Fruit fly (Drosophila melanogaster): ENCODE measurements around the gene CG14322.

CG14322 gene

DNA sequence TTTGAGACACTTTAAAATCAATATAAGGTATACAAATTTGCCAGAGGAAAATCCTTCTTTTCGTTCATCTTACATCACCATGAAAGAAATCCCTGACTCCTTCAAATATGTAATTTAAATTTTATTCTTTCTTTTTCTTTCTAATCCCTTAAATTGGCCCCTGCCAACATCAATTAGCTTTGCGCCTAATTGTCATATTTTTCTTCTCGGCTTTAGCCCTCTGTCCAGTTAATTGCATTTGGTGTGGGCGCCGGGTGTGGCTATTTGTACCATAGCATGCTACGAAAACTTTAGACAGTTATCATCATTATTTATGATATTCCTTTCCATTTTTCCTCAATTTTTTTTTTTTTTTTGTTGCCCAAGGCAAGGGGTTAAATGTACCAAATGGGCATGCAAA is 17.1 kb upstream of the CG14322 start, which contains the start of gene CG43175:
TSS of gene CG43175 (plus strand) at position 301 of the 400 bp plus-strand sequence.
- no peak for TF ChIP-seq Dfd (GFP tag; optimal IDR thresholded peaks at IDR 0.05)
- TF ChIP-seq Rel (GFP tag; optimal IDR thresholded peaks at IDR 0.05): no peak
- no peak for TF ChIP-seq Rel (tag; optimal IDR thresholded peaks at IDR 0.05)
- TF ChIP-seq CrebA (GFP tag; optimal IDR thresholded peaks at IDR 0.05; ENCODE audit: borderline replicate concordance): no peak
- TF ChIP-seq jim (GFP tag; optimal IDR thresholded peaks at IDR 0.05): no peak
- TF ChIP-seq pan (optimal IDR thresholded peaks at IDR 0.05): no peak
- no peak for TF ChIP-seq tai (GFP tag; optimal IDR thresholded peaks at IDR 0.05)
- no peak for TF ChIP-seq Jra (GFP tag; optimal IDR thresholded peaks at IDR 0.05)
- TF ChIP-seq CG9705 (GFP tag; optimal IDR thresholded peaks at IDR 0.05): no peak
- TF ChIP-seq h (GFP tag; optimal IDR thresholded peaks at IDR 0.05): no peak
- TF ChIP-seq Myc (optimal IDR thresholded peaks at IDR 0.05): no peak
- no peak for TF ChIP-seq dl (GFP tag; optimal IDR thresholded peaks at IDR 0.05; ENCODE audit: insufficient read depth in 1 of 2, partially characterized antibody in 2 of 2)
- TF ChIP-seq sv (GFP tag; optimal IDR thresholded peaks at IDR 0.05): no peak
- no peak for TF ChIP-seq dsf (GFP tag; optimal IDR thresholded peaks at IDR 0.05; ENCODE audit: borderline replicate concordance)
- no peak for TF ChIP-seq psq (GFP tag; optimal IDR thresholded peaks at IDR 0.05)
- TF ChIP-seq br (GFP tag; optimal IDR thresholded peaks at IDR 0.05): no peak

DNA sequence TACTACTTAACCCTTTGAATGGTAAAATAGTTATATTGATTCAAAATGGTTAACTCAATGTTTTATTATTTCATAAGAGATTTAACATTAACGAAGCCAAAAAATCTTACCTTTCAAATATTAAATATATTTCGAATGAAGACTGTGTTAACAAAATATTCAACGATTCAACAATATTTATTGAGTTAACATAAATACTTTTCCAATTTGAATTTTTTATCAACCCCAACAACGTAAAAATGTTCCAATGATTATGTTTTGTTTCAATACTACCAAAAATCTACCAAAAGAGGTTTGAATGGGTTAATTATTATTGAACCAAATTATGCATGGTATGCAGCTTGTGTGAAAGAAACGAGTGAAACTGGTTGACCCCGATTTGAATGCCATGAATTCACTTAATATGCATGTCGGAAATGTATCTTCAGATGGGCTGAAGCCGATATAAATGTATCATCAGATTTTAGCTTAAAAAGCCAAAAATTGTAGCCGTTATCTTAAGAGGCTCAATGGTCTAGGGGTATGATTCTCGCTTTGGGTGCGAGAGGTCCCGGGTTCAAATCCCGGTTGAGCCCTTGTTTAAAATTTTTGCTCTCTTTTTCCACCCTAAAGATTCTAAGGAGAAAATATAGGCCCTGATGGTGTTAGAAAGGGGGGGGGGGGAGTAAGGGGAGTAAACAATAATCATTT is 16.2 kb upstream of the CG14322 start:
- TF ChIP-seq fru (GFP tag; optimal IDR thresholded peaks at IDR 0.05) (no peak), sage (GFP tag; optimal IDR thresholded peaks at IDR 0.05) (no peak), sv (GFP tag; optimal IDR thresholded peaks at IDR 0.05) (no peak), Mio (GFP tag; optimal IDR thresholded peaks at IDR 0.05) (no peak), HLH106 (tag; optimal IDR thresholded peaks at IDR 0.05) (no peak), Hnf4 (GFP tag; optimal IDR thresholded peaks at IDR 0.05) (no peak), CG9705 (GFP tag; optimal IDR thresholded peaks at IDR 0.05) (no peak), pan (optimal IDR thresholded peaks at IDR 0.05) (no peak), CG32264 (GFP tag; optimal IDR thresholded peaks at IDR 0.05) (no peak), brk (GFP tag; optimal IDR thresholded peaks at IDR 0.05) (no peak), tai (GFP tag; optimal IDR thresholded peaks at IDR 0.05) (no peak), Dif (GFP tag; optimal IDR thresholded peaks at IDR 0.05; ENCODE audit: partially characterized antibody) (no peak)

DNA sequence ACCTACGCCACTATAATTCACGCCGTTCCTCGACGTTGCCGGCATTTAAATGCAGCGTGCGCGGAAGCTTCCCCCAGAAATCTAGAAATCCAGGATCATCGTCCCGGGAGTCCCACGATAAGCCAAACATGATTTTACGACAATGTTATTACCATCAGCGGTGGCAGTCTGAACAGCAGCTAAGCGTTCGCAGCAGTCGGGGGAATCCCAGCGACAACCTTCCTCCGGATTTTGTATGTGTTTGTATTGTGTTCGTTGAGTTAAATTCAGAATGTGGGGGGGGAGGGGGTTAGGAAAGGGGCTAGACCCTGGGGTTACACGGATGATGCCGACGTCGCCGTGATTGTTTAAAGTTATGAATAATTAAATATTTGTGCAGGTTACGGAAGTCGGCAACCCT is 3.5 kb upstream of the CG14322 start:
- TF ChIP-seq Rel (GFP tag; optimal IDR thresholded peaks at IDR 0.05): no peak
- peak; percentile 72 for TF ChIP-seq Rel (tag; optimal IDR thresholded peaks at IDR 0.05)
- TF ChIP-seq dl (GFP tag; optimal IDR thresholded peaks at IDR 0.05; ENCODE audit: insufficient read depth in 1 of 2, partially characterized antibody in 2 of 2): no peak

DNA sequence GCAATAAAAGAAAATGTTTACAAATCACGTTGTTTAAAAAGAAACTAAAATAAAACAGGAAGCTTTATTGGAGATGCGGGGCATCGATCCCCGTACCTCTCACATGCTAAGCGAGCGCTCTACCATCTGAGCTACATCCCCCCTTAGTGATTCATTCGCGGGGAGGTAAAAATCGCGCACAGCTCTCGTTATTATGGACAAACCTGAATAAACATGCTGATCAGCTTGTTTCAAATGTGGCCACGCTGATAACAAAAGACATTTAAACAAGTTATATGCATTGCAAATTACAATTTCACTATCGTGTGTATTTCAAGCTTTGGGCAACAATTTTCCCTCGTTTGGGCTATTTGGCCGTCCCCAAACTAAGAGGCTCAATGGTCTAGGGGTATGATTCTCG is 2.2 kb upstream of the CG14322 start:
- TF ChIP-seq woc (GFP tag; optimal IDR thresholded peaks at IDR 0.05) (no peak), Rel (GFP tag; optimal IDR thresholded peaks at IDR 0.05) (no peak), Rel (tag; optimal IDR thresholded peaks at IDR 0.05) (peak; percentile 16)

DNA sequence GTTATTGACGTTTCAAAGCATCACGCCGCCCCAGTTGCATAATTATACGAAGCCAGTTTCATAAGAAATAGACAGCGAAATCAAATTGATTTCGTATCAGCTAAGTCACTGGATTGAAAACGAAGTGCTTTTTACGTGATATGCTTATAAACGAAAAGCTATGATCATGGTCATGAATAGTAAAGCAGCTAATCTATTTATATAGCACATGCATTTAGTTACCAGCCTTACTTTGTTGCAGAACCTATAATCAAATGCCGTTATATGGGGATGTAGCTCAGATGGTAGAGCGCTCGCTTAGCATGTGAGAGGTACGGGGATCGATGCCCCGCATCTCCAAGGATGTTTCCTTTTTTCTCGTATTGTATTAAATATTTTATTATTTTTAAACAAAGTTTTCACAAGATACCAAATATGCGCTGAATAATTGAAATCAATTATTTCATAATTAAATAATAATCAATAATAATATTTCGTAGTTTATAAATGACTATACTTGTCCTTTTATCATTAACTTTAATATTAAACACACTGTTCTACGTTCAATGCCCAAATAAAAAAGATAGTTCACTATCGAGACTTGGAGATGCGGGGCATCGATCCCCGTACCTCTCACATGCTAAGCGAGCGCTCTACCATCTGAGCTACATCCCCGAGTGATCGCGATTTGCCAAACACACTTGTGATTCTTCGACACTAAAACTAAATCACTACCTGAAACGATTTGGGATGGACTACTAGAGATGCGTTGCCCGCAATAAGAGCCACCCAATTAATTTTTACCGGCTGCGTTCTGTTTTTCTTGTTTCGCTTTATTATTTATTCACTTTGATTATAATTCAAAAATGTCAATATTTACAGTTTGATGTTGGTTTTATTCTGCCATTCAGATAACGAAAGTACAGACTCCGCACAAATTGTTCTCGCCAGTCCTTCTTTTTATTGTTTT is 1.1 kb upstream of the CG14322 start:
- TF ChIP-seq usp (GFP tag; optimal IDR thresholded peaks at IDR 0.05) (no peak), foxo (GFP tag; optimal IDR thresholded peaks at IDR 0.05) (no peak), Myc (optimal IDR thresholded peaks at IDR 0.05) (peak; percentile 12), woc (GFP tag; optimal IDR thresholded peaks at IDR 0.05) (peak; percentile 52), ey (GFP tag; optimal IDR thresholded peaks at IDR 0.05) (peak; percentile 4), HLH106 (tag; optimal IDR thresholded peaks at IDR 0.05) (peak; percentile 6), CrebA (GFP tag; optimal IDR thresholded peaks at IDR 0.05; ENCODE audit: borderline replicate concordance) (peak; percentile 30)

DNA sequence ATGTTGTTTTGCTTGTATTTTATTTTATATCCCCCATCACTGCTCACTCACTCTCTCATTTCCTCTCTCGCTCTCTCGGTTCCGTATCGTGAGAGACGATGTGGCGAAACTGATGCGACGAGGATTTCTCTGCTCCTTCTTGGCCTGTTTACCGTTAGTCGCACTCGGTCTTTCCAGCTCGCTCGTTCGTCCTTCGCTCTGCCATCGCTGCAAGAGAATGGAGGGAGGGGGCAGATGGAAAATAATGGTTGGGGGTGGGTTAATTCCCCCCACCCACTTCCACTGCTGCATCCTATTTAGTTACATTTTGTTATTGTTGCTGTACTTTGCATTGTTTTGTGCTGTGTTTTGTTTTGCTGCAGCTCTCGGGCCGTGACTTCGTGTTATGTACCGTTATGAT is 6.4 kb downstream of the CG14322 start:
- TF ChIP-seq ey (GFP tag; optimal IDR thresholded peaks at IDR 0.05) (no peak), usp (GFP tag; optimal IDR thresholded peaks at IDR 0.05) (no peak), Hnf4 (GFP tag; optimal IDR thresholded peaks at IDR 0.05) (no peak), Dfd (GFP tag; optimal IDR thresholded peaks at IDR 0.05) (no peak), Abd-B (GFP tag; optimal IDR thresholded peaks at IDR 0.05) (no peak), Dif (GFP tag; optimal IDR thresholded peaks at IDR 0.05; ENCODE audit: partially characterized antibody) (no peak), Rel (GFP tag; optimal IDR thresholded peaks at IDR 0.05) (no peak), Rel (tag; optimal IDR thresholded peaks at IDR 0.05) (no peak), dsf (GFP tag; optimal IDR thresholded peaks at IDR 0.05; ENCODE audit: borderline replicate concordance) (no peak)
